Worm (Caenorhabditis elegans): Measurements from ENCODE around the gene srh-257.

DNA sequence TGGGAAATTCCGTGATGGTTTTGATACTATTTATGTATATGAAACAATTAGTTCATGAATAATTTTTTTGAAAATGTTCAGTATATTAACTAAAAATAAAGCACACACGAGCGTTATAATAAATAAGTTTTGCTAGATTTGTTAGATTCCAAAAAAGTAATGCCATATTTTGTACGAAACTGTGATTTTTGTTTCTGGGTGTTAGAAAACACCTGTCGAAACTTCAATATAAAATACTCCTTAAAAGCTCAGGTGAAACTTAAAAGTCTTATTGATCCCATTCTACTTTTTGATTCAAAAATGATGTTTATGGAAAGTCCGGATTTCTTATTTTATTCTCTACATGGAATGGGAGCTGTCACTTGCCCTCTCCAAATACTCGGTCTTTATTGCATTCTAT lies 8.9 kb downstream of the srh-257 start, which contains the start of gene srh-265:
- TF ChIP-seq ref-1 (GFP tag; conservative IDR thresholded peaks at IDR 0.05) (no peak), T22C8.4 (GFP tag; IDR thresholded peaks at IDR 0.05) (no peak), flt-1 (GFP tag; IDR thresholded peaks at IDR 0.05) (no peak), ztf-29 (GFP tag; IDR thresholded peaks at IDR 0.05) (no peak), ztf-23 (GFP tag; IDR thresholded peaks at IDR 0.05) (no peak)
